Fruit fly (Drosophila melanogaster) whole organism: ENCODE results near the gene CG34001.

Source experiments
- CG8478 ChIP-seq: fragments of >200 bp; optimal IDR thresholded peaks from 2 replicates; lab custom pipeline; 2018; ENCODE audit warnings: inconsistent platforms
- Dll ChIP-seq: fragments of >200 bp; optimal IDR thresholded peaks from 2 replicates; lab custom pipeline; 2017
- EcR ChIP-seq, 2 experiments: fragments of >200 bp; optimal IDR thresholded peaks; 2 replicates each; lab custom pipeline; 2017; ENCODE audit warnings: missing biosample characterization in 2 of 2, missing genetic modification characterization in 2 of 2, missing genetic modification reagents in 2 of 2
- pan ChIP-seq: fragments of >200 bp; optimal IDR thresholded peaks from 2 replicates; lab custom pipeline; 2017
- psq ChIP-seq: fragments of >200 bp; optimal IDR thresholded peaks from 2 replicates; lab custom pipeline; 2017
- usp ChIP-seq: fragments of >200 bp; optimal IDR thresholded peaks from 2 replicates; lab custom pipeline; 2017; ENCODE audit warnings: missing biosample characterization, missing genetic modification characterization, mixed read lengths

dm6 chr3L:10639440-10639839 lies 8.6 kb downstream of the CG34001 start, which contains the start of gene CG18628:
- TF ChIP-seq Dll (lab: Kevin White, UChicago): no peak
- no peak for TF ChIP-seq EcR (GFP tag; optimal IDR thresholded peaks at IDR 0.05; lab: Kevin White, UChicago)
- no peak for TF ChIP-seq pan (lab: Kevin White, UChicago)
- TF ChIP-seq usp: no peak
- TF ChIP-seq psq (lab: Kevin White, UChicago): no peak
- TF ChIP-seq CG8478: no peak
